Fruit fly (Drosophila melanogaster) whole organism, embryonic: ENCODE results near the gene BuGZ.

ENCODE experiments used
- CG4360 ChIP-seq: fragments of 200-800 bp; sonication (Bioruptor generic); IDR thresholded peaks from 2 replicates; pipeline ENCODE4 v1.3.6; 2022; ENCODE audit warnings: missing biosample characterization, missing genetic modification characterization
- CG7928 ChIP-seq: fragments of 200-800 bp; sonication (Bioruptor generic); optimal IDR thresholded peaks from 2 replicates; lab custom pipeline; 2017; ENCODE audit warnings: missing biosample characterization, mild to moderate bottlenecking, missing genetic modification characterization
- Six4 ChIP-seq: fragments of 200-800 bp; sonication (Bioruptor generic); optimal IDR thresholded peaks from 2 replicates; lab custom pipeline; 2016; ENCODE audit warnings: missing biosample characterization, missing genetic modification characterization
- psq ChIP-seq: fragments of 200-800 bp; sonication (Bioruptor generic); optimal IDR thresholded peaks from 2 replicates; lab custom pipeline; 2017; ENCODE audit warnings: missing biosample characterization, missing genetic modification characterization
- tgo ChIP-seq: fragments of 200-800 bp; sonication (Bioruptor generic); IDR thresholded peaks from 3 replicates; pipeline ENCODE4 v1.3.6; 2022; ENCODE audit warnings: missing biosample characterization, missing genetic modification characterization

DNA sequence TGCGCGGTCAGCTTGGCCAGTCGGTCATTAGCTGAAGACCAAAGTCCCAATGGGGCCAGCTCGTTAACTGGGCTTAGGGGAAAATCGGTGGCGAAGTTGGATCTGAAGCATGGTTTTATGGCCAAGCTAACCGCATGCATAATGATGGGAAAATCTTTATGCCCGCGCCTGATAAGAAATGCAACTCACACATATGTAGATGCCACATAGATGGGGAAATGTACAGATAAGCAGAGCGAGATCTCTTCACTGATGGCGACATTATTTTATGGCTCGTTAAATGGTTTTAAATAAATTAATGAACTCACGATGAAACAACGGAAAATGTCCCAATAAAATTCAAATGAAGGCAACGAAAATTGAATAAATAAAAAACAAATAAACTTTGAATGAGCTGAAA, 31.3 kb upstream of the BuGZ start:
- TF ChIP-seq tgo (GFP tag; lab: Robert Waterston, UW) (no peak), psq (GFP tag; lab: Kevin White, UChicago) (no peak), CG4360 (GFP tag; lab: Robert Waterston, UW) (no peak), Six4 (GFP tag; lab: Kevin White, UChicago) (no peak), CG7928 (GFP tag; lab: Kevin White, UChicago) (no peak)
